Worm (Caenorhabditis elegans) whole organism, mixed stage, embryonic: ENCODE results near the gene C06E4.8.
A peak's percentile ranks its signal among the peaks of the same experiment; 100 is the strongest.

Experiments used
- M03D4.4 ChIP-seq: sonication (generic microtip); optimal IDR thresholded peaks from 2 replicates; lab custom pipeline; 2017; ENCODE audit warnings: mild to moderate bottlenecking, missing genetic modification characterization, missing compliant biosample characterization
- bed-3 ChIP-seq: fragments of 200-800 bp; sonication (Bioruptor generic); optimal IDR thresholded peaks from 3 replicates; lab custom pipeline; 2018; ENCODE audit warnings: mild to moderate bottlenecking, missing genetic modification characterization, moderate library complexity, missing compliant biosample characterization
- blmp-1 ChIP-seq: fragments of 150-350 bp; optimal IDR thresholded peaks from 2 replicates; lab custom pipeline; 2014; ENCODE audit warnings: missing biosample characterization, missing genetic modification characterization
- ceh-43 ChIP-seq: fragments of 200-800 bp; sonication (Bioruptor generic); optimal IDR thresholded peaks from 2 replicates; lab custom pipeline; 2018; ENCODE audit warnings: mild to moderate bottlenecking, missing genetic modification characterization, moderate library complexity, missing compliant biosample characterization
- ceh-83 ChIP-seq: fragments of 200-800 bp; sonication (Bioruptor generic); optimal IDR thresholded peaks from 2 replicates; lab custom pipeline; 2018; ENCODE audit warnings: mild to moderate bottlenecking, missing genetic modification characterization, missing compliant biosample characterization
- ces-1 ChIP-seq: fragments of 150-350 bp; optimal IDR thresholded peaks from 2 replicates; lab custom pipeline; 2014; ENCODE audit warnings: missing biosample characterization, missing genetic modification reagents, missing genetic modification characterization
- cnd-1 ChIP-seq: fragments of 200-800 bp; sonication (Bioruptor generic); optimal IDR thresholded peaks from 2 replicates; lab custom pipeline; 2018; ENCODE audit warnings: mild to moderate bottlenecking, missing genetic modification characterization, missing compliant biosample characterization
- drap-1 ChIP-seq: fragments of 200-800 bp; sonication (Bioruptor generic); optimal IDR thresholded peaks from 3 replicates; lab custom pipeline; 2018; ENCODE audit warnings: mild to moderate bottlenecking, missing genetic modification characterization, missing compliant biosample characterization
- elt-1 ChIP-seq: sonication (generic microtip); optimal IDR thresholded peaks from 2 replicates; lab custom pipeline; 2017; ENCODE audit warnings: missing genetic modification characterization, mild to moderate bottlenecking, missing compliant biosample characterization, antibody characterized with exemption, moderate library complexity, borderline replicate concordance; ENCODE audit not compliant: insufficient read depth
- elt-3 ChIP-seq: fragments of 150-350 bp; optimal IDR thresholded peaks from 2 replicates; lab custom pipeline; 2014; ENCODE audit warnings: missing biosample characterization, missing genetic modification characterization
- flh-1 ChIP-seq: fragments of 200-800 bp; sonication (Bioruptor generic); optimal IDR thresholded peaks from 2 replicates; lab custom pipeline; 2018; ENCODE audit warnings: mild to moderate bottlenecking, missing genetic modification characterization, moderate library complexity, missing compliant biosample characterization
- ham-2 ChIP-seq: fragments of 200-800 bp; sonication (Bioruptor generic); optimal IDR thresholded peaks from 2 replicates; lab custom pipeline; 2018; ENCODE audit warnings: mild to moderate bottlenecking, missing genetic modification characterization, missing compliant biosample characterization
- lin-32 ChIP-seq: fragments of 200-800 bp; sonication (Bioruptor generic); optimal IDR thresholded peaks from 2 replicates; lab custom pipeline; 2018; ENCODE audit warnings: mild to moderate bottlenecking, missing genetic modification characterization, missing compliant biosample characterization
- lsy-2 ChIP-seq: fragments of 150-350 bp; optimal IDR thresholded peaks from 2 replicates; lab custom pipeline; 2014; ENCODE audit warnings: missing biosample characterization, missing genetic modification characterization
- mab-5 ChIP-seq: fragments of 150-350 bp; optimal IDR thresholded peaks from 2 replicates; lab custom pipeline; 2014; ENCODE audit warnings: missing biosample characterization, missing genetic modification characterization
- mls-2 ChIP-seq: sonication (generic microtip); optimal IDR thresholded peaks from 2 replicates; lab custom pipeline; 2016; ENCODE audit warnings: mild to moderate bottlenecking, missing genetic modification characterization, moderate library complexity, missing compliant biosample characterization
- nhr-2 ChIP-seq: fragments of 150-350 bp; optimal IDR thresholded peaks from 2 replicates; lab custom pipeline; 2014; ENCODE audit warnings: missing biosample characterization, missing genetic modification characterization
- nhr-28 ChIP-seq: fragments of 150-350 bp; optimal IDR thresholded peaks from 2 replicates; lab custom pipeline; 2014; ENCODE audit warnings: missing biosample characterization, missing genetic modification characterization
- nhr-76 ChIP-seq: sonication (generic microtip); optimal IDR thresholded peaks from 2 replicates; lab custom pipeline; 2017; ENCODE audit warnings: missing biosample characterization, missing genetic modification characterization
- pha-4 ChIP-seq: fragments of 150-350 bp; optimal IDR thresholded peaks from 2 replicates; lab custom pipeline; 2018; ENCODE audit warnings: missing biosample characterization, missing genetic modification reagents, missing genetic modification characterization
- snpc-4 ChIP-seq: fragments of 150-350 bp; optimal IDR thresholded peaks from 2 replicates; lab custom pipeline; 2014; ENCODE audit warnings: missing biosample characterization, missing genetic modification characterization
- sptf-1 ChIP-seq: sonication (generic microtip); optimal IDR thresholded peaks from 2 replicates; lab custom pipeline; 2017; ENCODE audit warnings: mild to moderate bottlenecking, missing genetic modification characterization, moderate library complexity, missing compliant biosample characterization
- tbx-8 ChIP-seq: fragments of 200-800 bp; sonication (Bioruptor generic); optimal IDR thresholded peaks from 2 replicates; lab custom pipeline; 2018; ENCODE audit warnings: mild to moderate bottlenecking, missing genetic modification characterization, moderate library complexity, missing compliant biosample characterization
- unc-120 ChIP-seq: sonication (generic microtip); optimal IDR thresholded peaks from 2 replicates; lab custom pipeline; 2017; ENCODE audit warnings: missing genetic modification characterization, missing compliant biosample characterization; ENCODE audit not compliant: poor library complexity, severe bottlenecking
- unc-39 ChIP-seq: fragments of 150-350 bp; optimal IDR thresholded peaks from 2 replicates; lab custom pipeline; 2014; ENCODE audit warnings: missing biosample characterization, missing genetic modification characterization
- unc-62 ChIP-seq: fragments of 150-350 bp; optimal IDR thresholded peaks from 2 replicates; lab custom pipeline; 2014; ENCODE audit warnings: missing biosample characterization, missing genetic modification reagents, missing genetic modification characterization
- zip-8 ChIP-seq: fragments of 150-350 bp; optimal IDR thresholded peaks from 2 replicates; lab custom pipeline; 2014; ENCODE audit warnings: missing biosample characterization, missing genetic modification characterization

Gene C06E4.8

DNA sequence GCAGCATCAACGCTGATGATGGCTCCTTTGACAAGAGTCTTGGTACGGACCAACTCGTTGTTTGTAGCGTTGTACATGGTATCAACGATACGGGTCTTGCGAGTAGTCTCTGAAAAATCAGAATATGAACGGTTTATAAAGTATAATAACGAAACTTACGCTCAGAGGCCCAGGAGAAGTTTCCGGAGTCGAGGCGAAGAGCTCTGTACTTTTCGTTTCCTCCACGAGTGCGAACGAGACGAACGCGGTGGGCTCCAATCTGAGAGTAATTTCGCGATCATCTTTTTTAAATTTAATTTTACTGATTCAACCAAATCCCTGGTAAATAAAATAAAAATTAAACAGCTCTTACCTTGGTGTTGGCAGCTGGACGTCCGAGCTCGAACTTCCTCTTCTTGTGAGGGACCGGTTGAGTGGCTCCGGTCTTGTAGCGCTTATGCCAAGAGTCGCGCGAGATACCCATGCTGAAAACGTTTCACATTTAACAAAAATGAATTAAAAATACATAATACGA lies 27.8 kb upstream of the C06E4.8 start, which contains the start of gene rps-8:
rps-8 (minus strand) TSS at position 464 of the 514 bp plus-strand sequence.
- TF ChIP-seq nhr-28 (tag; lab: Kevin White, UChicago): no peak
- TF ChIP-seq cnd-1 (tag; lab: Kevin White, UChicago): no peak
- TF ChIP-seq bed-3 (GFP tag; lab: Kevin White, UChicago): no peak
- TF ChIP-seq ceh-83: no peak
- no peak for TF ChIP-seq blmp-1 (tag; lab: Kevin White, UChicago)
- no peak for TF ChIP-seq nhr-76 (tag; lab: Kevin White, UChicago)
- no peak for TF ChIP-seq elt-1 (tag; lab: Kevin White, UChicago)
- TF ChIP-seq elt-3 (tag; lab: Kevin White, UChicago): no peak
- no peak for TF ChIP-seq lsy-2
- TF ChIP-seq unc-120: no peak
- TF ChIP-seq nhr-2 (tag; lab: Kevin White, UChicago): no peak
- TF ChIP-seq lin-32 (GFP tag; lab: Kevin White, UChicago): no peak

ce11 chrIV:7312620-7313194 lies 27.0 kb upstream of the C06E4.8 start:
- TF ChIP-seq ces-1 (no peak), nhr-76 (tag; lab: Kevin White, UChicago) (no peak), ham-2 (GFP tag; lab: Kevin White, UChicago) (no peak), flh-1 (no peak)

- TF ChIP-seq pha-4 (tag; lab: Kevin White, UChicago) (no peak), unc-62 (no peak), drap-1 (GFP tag; lab: Kevin White, UChicago) (no peak), flh-1 (no peak)
These were observed 25.2 kb upstream of the C06E4.8 start for ce11 chrIV:7310842-7311241.

DNA sequence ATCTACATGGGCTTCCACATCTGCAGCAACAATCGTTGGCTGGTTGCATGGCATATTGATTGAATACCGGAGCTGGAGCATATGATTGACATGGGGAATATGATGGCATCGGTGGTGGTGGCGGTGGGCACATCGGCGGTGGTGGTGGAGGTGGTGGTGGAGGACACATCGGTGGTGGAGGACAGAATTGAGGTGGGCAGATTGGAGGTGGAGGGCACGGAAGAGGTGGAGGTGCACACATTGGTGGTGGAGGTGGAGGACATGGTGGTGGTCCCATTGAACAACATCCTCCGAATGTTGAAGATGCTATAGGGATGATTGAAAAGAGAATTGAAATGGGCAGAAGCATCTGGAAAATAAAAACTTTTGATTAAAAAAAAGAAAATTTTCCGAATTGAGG lies 24.7 kb upstream of the C06E4.8 start, which contains the start of gene grl-4:
grl-4 (minus strand) TSS at position 351 of the 400 bp plus-strand sequence.
- TF ChIP-seq unc-39 (tag; lab: Kevin White, UChicago): no peak
- peak; percentile 5 for TF ChIP-seq sptf-1

DNA sequence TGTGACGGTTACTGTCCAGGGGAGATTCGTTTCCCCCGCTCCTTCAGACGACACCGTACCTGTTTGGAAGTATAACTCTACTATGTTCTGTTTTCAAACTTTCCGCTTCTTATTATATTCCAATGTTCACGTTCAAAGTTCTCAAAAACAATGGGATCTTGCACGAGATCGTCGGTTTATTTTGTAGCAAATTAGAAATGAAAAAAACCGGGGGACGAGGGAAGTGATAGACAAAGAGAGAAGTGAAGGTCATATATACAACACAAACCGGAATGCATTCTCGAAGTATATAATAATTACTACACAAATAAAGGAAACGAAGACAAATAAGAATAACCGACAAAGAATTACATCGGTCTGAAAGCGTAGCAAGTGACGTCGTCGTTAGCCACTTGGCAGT lies 24.0 kb upstream of the C06E4.8 start:
- TF ChIP-seq blmp-1 (tag; lab: Kevin White, UChicago) (no peak), nhr-28 (tag; lab: Kevin White, UChicago) (no peak), ceh-83 (no peak), tbx-8 (GFP tag; lab: Kevin White, UChicago) (no peak), zip-8 (tag; lab: Kevin White, UChicago) (no peak), sptf-1 (no peak), pha-4 (tag; lab: Kevin White, UChicago) (no peak), M03D4.4 (tag; lab: Kevin White, UChicago) (no peak), elt-1 (tag; lab: Kevin White, UChicago) (no peak), flh-1 (no peak), nhr-2 (tag; lab: Kevin White, UChicago) (no peak), elt-3 (tag; lab: Kevin White, UChicago) (no peak)

DNA sequence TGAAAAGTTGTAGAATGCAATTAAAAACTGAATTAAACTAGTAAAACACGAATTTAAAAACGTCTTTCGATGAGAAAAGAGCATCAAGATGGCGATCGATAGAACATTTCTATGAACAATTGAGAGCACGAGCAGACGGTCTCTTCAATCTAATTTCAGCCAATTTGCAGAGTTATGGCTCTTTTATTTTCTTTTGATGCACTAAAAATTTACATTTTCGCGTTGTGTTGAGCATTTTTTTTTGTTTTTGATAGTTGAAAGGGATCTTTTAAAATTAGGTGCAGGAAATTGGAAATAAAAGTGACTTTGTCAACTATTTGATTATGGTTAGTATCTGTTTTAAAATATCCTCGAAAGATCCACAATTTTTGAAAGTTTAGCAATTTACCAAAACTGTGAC lies 23.3 kb upstream of the C06E4.8 start, which contains the start of gene F42C5.6:
F42C5.6 (minus strand) TSS at position 101 of the 400 bp plus-strand sequence.
- no peak for TF ChIP-seq ces-1
- no peak for TF ChIP-seq ceh-43 (GFP tag; lab: Kevin White, UChicago)
- TF ChIP-seq ham-2 (GFP tag; lab: Kevin White, UChicago): no peak
- no peak for TF ChIP-seq flh-1
- TF ChIP-seq ceh-83: no peak
- TF ChIP-seq lin-32 (GFP tag; lab: Kevin White, UChicago): no peak
- TF ChIP-seq lsy-2: no peak
- no peak for TF ChIP-seq M03D4.4 (tag; lab: Kevin White, UChicago)
- no peak for TF ChIP-seq mab-5 (tag; lab: Kevin White, UChicago)
- TF ChIP-seq snpc-4 (tag; lab: Kevin White, UChicago): no peak

DNA sequence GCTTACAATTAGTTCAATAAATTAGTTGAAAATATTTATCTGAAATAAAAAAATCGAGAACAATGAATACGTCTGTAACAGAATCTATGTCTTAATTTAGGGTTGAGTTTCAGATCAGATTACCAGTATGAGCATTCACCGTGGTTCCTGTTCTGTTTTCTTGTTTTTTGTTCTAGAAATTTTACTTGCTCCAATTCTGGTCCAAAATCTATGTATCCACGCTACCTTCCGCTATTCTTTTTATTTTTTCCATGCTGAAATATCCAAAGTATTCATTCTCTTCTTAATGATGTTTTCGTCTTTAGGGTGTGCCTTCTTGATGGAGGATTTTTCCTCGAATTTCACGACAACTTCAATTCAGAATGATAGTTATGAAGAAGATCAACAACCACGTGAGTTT lies 19.6 kb upstream of the C06E4.8 start, which contains the start of gene npr-27:
npr-27 (plus strand) TSS at position 301 of the 400 bp plus-strand sequence.
- TF ChIP-seq mab-5 (tag; lab: Kevin White, UChicago): no peak
- no peak for TF ChIP-seq mls-2
- TF ChIP-seq nhr-28 (tag; lab: Kevin White, UChicago): no peak
- no peak for TF ChIP-seq ceh-43 (GFP tag; lab: Kevin White, UChicago)
- TF ChIP-seq flh-1: no peak
- no peak for TF ChIP-seq ham-2 (GFP tag; lab: Kevin White, UChicago)
